Worm (Caenorhabditis elegans) whole organism, L2 larva: Measurements from ENCODE around the gene F38C2.4.

Experiments used
- F13H6.1 ChIP-seq: sonication (generic microtip); optimal IDR thresholded peaks from 2 replicates; lab custom pipeline; 2016; ENCODE audit warnings: missing genetic modification characterization, missing compliant biosample characterization
- Y55F3AM.14 ChIP-seq: fragments of 200-800 bp; sonication (Bioruptor generic); optimal IDR thresholded peaks from 2 replicates; lab custom pipeline; 2018; ENCODE audit warnings: mild to moderate bottlenecking, missing genetic modification characterization, missing compliant biosample characterization
- ZK546.5 ChIP-seq: sonication (generic microtip); optimal IDR thresholded peaks from 2 replicates; lab custom pipeline; 2017; ENCODE audit warnings: missing biosample characterization, missing genetic modification characterization
- alr-1 ChIP-seq: fragments of 150-350 bp; optimal IDR thresholded peaks from 2 replicates; lab custom pipeline; 2014; ENCODE audit warnings: missing biosample characterization, missing genetic modification characterization
- aly-2 ChIP-seq: fragments of 150-350 bp; optimal IDR thresholded peaks from 2 replicates; lab custom pipeline; 2014; ENCODE audit warnings: missing biosample characterization, missing genetic modification characterization
- blmp-1 ChIP-seq: sonication (generic microtip); optimal IDR thresholded peaks from 2 replicates; lab custom pipeline; 2017; ENCODE audit warnings: missing genetic modification characterization, mild to moderate bottlenecking, missing compliant biosample characterization, antibody characterized with exemption, moderate library complexity; ENCODE audit not compliant: insufficient read depth
- ceh-16 ChIP-seq: fragments of 150-350 bp; optimal IDR thresholded peaks from 2 replicates; lab custom pipeline; 2014; ENCODE audit warnings: missing biosample characterization, missing genetic modification characterization
- ceh-82 ChIP-seq: fragments of 150-350 bp; optimal IDR thresholded peaks from 2 replicates; lab custom pipeline; 2014; ENCODE audit warnings: missing biosample characterization, missing genetic modification characterization
- dmd-4 ChIP-seq: sonication (generic microtip); optimal IDR thresholded peaks from 2 replicates; lab custom pipeline; 2017; ENCODE audit warnings: missing biosample characterization, missing genetic modification characterization
- gmeb-1 ChIP-seq: fragments of 150-350 bp; optimal IDR thresholded peaks from 2 replicates; lab custom pipeline; 2014; ENCODE audit warnings: missing biosample characterization, missing genetic modification characterization
- lin-11 ChIP-seq: fragments of 150-350 bp; sonication (generic microtip); optimal IDR thresholded peaks from 2 replicates; lab custom pipeline; 2014; ENCODE audit warnings: missing biosample characterization, missing genetic modification characterization, inconsistent platforms, mixed read lengths
- lin-39 ChIP-seq: fragments of 150-350 bp; optimal IDR thresholded peaks from 2 replicates; lab custom pipeline; 2014; ENCODE audit warnings: missing biosample characterization, missing genetic modification reagents, missing genetic modification characterization
- lsy-2 ChIP-seq, 2 experiments: fragments of 150-350 bp in 1 of 2; sonication (generic microtip) in 1 of 2; optimal IDR thresholded peaks; 2 replicates each; lab custom pipeline; 2014 to 2017; ENCODE audit warnings: missing biosample characterization in 2 of 2, missing genetic modification characterization in 2 of 2
- mab-5 ChIP-seq: fragments of 150-350 bp; optimal IDR thresholded peaks from 2 replicates; lab custom pipeline; 2014; ENCODE audit warnings: missing biosample characterization, missing genetic modification characterization
- mbf-1 ChIP-seq: sonication (generic microtip); optimal IDR thresholded peaks from 2 replicates; lab custom pipeline; 2017; ENCODE audit warnings: missing biosample characterization, missing genetic modification characterization
- mdl-1 ChIP-seq, 2 experiments: fragments of 150-350 bp in 1 of 2; sonication (generic microtip) in 1 of 2; optimal IDR thresholded peaks; 2 replicates each; lab custom pipeline; 2017; ENCODE audit warnings: missing biosample characterization in 2 of 2, missing genetic modification characterization in 2 of 2
- nhr-10 ChIP-seq: sonication (generic microtip); optimal IDR thresholded peaks from 2 replicates; lab custom pipeline; 2017; ENCODE audit warnings: missing biosample characterization, missing genetic modification characterization
- nhr-11 ChIP-seq: fragments of 150-350 bp; optimal IDR thresholded peaks from 2 replicates; lab custom pipeline; 2014; ENCODE audit warnings: missing biosample characterization, missing genetic modification characterization
- nhr-12 ChIP-seq: fragments of 150-350 bp; optimal IDR thresholded peaks from 2 replicates; lab custom pipeline; 2014; ENCODE audit warnings: missing biosample characterization, missing genetic modification characterization
- nhr-129 ChIP-seq: fragments of 150-350 bp; optimal IDR thresholded peaks from 2 replicates; lab custom pipeline; 2014; ENCODE audit warnings: missing biosample characterization, missing genetic modification characterization
- nhr-21 ChIP-seq: fragments of 150-350 bp; optimal IDR thresholded peaks from 2 replicates; lab custom pipeline; 2014; ENCODE audit warnings: missing biosample characterization, missing genetic modification characterization
- nhr-23 ChIP-seq: fragments of 150-350 bp; optimal IDR thresholded peaks from 2 replicates; lab custom pipeline; 2014; ENCODE audit warnings: missing biosample characterization, missing genetic modification reagents, missing genetic modification characterization
- nhr-25 ChIP-seq: fragments of 150-350 bp; sonication (generic microtip); optimal IDR thresholded peaks from 3 replicates; lab custom pipeline; 2014; ENCODE audit warnings: missing biosample characterization, missing genetic modification characterization
- nhr-6 ChIP-seq: fragments of 150-350 bp; optimal IDR thresholded peaks from 2 replicates; lab custom pipeline; 2014; ENCODE audit warnings: missing biosample characterization, missing genetic modification characterization
- peb-1 ChIP-seq: fragments of 150-350 bp; optimal IDR thresholded peaks from 2 replicates; lab custom pipeline; 2014; ENCODE audit warnings: missing biosample characterization, missing genetic modification characterization
- sem-4 ChIP-seq: fragments of 150-350 bp; optimal IDR thresholded peaks from 2 replicates; lab custom pipeline; 2014; ENCODE audit warnings: missing biosample characterization, missing genetic modification reagents, missing genetic modification characterization
- skn-1 ChIP-seq: sonication (generic microtip); optimal IDR thresholded peaks from 2 replicates; lab custom pipeline; 2017; ENCODE audit warnings: missing biosample characterization, missing genetic modification characterization
- sma-3 ChIP-seq: sonication (generic microtip); optimal IDR thresholded peaks from 2 replicates; lab custom pipeline; 2016; ENCODE audit warnings: missing genetic modification reagents, missing genetic modification characterization, missing compliant biosample characterization
- sma-9 ChIP-seq, 2 experiments: fragments of 150-350 bp in 1 of 2; sonication (generic microtip) in 1 of 2; optimal IDR thresholded peaks; 2 replicates each; lab custom pipeline; 2014 to 2016; ENCODE audit warnings: missing genetic modification characterization in 2 of 2, mild to moderate bottlenecking in 1 of 2, missing biosample characterization in 1 of 2, missing compliant biosample characterization in 1 of 2, missing genetic modification reagents in 1 of 2, moderate library complexity in 1 of 2
- unc-55 ChIP-seq: fragments of 150-350 bp; sonication (generic microtip); optimal IDR thresholded peaks from 3 replicates; lab custom pipeline; 2014; ENCODE audit warnings: missing biosample characterization, missing genetic modification reagents, missing genetic modification characterization
- unc-62 ChIP-seq: fragments of 150-350 bp; optimal IDR thresholded peaks from 2 replicates; lab custom pipeline; 2014; ENCODE audit warnings: missing biosample characterization, missing genetic modification reagents, missing genetic modification characterization
- ztf-1 ChIP-seq: fragments of 200-800 bp; sonication (Bioruptor generic); conservative IDR thresholded peaks from 2 replicates; pipeline ENCODE4 v1.3.6; 2022; ENCODE audit warnings: missing genetic modification characterization, missing compliant biosample characterization
- ztf-4 ChIP-seq: fragments of 150-350 bp; optimal IDR thresholded peaks from 2 replicates; lab custom pipeline; 2014; ENCODE audit warnings: missing biosample characterization, missing genetic modification characterization

Gene F38C2.4

DNA sequence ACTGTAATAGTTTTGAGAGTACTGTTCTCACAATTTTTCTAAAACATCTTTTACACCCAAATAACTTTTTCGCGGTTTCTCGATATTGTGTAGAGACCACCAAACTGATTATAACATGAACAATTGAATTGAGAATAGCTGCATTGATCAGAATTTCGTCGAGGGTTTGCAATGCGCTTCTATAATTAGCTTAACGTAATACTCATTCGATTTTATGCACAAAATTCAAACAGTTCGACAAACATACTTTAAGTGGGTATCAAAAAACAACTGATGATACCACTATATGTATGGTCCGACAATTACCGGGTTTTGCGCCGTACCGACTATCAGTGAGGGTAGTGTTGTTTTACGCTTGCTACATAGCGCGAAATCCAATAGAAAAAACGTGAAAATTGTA lies 34.2 kb upstream of the F38C2.4 start:
- TF ChIP-seq Y55F3AM.14 (GFP tag; lab: Kevin White, UChicago): no peak
- TF ChIP-seq lin-11 (tag; lab: Kevin White, UChicago): no peak
- no peak for TF ChIP-seq nhr-6
- TF ChIP-seq nhr-12 (tag; lab: Kevin White, UChicago): no peak
- no peak for TF ChIP-seq gmeb-1
- no peak for TF ChIP-seq sma-9 (GFP tag; optimal IDR thresholded peaks at IDR 0.05; lab: Kevin White, UChicago)
- no peak for TF ChIP-seq sma-9 (tag; optimal IDR thresholded peaks at IDR 0.05; lab: Kevin White, UChicago)
- TF ChIP-seq ceh-82 (tag; lab: Kevin White, UChicago): no peak
- TF ChIP-seq nhr-21 (tag; lab: Kevin White, UChicago): no peak
- TF ChIP-seq dmd-4: no peak

DNA sequence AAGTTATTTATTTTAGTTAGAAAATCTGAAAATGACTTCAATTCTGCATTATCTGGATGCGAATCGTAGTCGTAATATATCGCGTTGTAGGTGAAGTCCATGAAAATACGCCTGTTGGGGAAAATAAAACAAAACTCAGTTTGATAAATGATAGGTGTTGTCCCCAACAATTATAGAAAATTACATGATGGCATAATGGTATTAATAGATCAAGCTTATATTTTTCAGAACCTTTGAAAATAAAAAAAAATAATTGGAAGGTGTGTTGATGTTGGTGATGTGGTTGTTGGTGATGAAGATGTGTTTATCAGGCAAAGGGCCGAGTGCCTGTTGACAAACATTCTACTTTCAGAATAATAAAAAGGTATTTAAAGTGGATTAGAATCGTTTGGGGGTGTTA lies 32.5 kb upstream of the F38C2.4 start, which contains the start of gene srw-61:
Gene srw-61 (minus strand): TSS at position 101 of the 400 bp plus-strand sequence.
- TF ChIP-seq nhr-10 (tag; lab: Kevin White, UChicago) (no peak), unc-62 (GFP tag; lab: Kevin White, UChicago) (no peak), nhr-25 (tag; lab: Kevin White, UChicago) (no peak), ztf-1 (GFP tag; lab: Robert Waterston, UW) (no peak), blmp-1 (tag; lab: Kevin White, UChicago) (no peak), ZK546.5 (no peak), nhr-11 (tag; lab: Kevin White, UChicago) (no peak), lin-39 (tag; lab: Kevin White, UChicago) (no peak), nhr-21 (tag; lab: Kevin White, UChicago) (no peak), nhr-129 (no peak), ztf-4 (tag; lab: Kevin White, UChicago) (no peak)

DNA sequence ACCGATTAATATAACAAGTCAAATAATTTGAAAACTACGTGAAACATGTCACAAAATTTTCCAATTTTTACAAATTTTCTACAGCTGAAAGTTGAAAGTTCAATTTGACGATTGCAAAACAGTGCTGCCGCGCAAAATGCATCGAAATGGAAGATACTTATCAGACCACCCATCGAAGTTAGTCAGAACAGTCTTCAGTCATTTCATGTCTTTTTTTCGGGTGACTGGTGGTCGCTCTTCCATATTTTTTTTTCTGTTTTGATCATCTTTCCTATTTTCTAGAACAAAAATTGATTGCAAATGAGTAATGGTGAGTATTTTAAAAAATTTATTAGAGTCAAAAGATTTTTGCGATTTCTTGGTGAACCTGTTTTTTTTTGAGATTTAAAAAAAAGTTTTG lies 23.9 kb upstream of the F38C2.4 start, which contains the start of gene F38C2.1:
Gene F38C2.1 (plus strand): TSS at position 301 of the 400 bp plus-strand sequence.
- no peak for TF ChIP-seq nhr-12 (tag; lab: Kevin White, UChicago)
- no peak for TF ChIP-seq unc-55 (GFP tag; lab: Kevin White, UChicago)
- TF ChIP-seq sem-4: no peak
- no peak for TF ChIP-seq mdl-1 (tag; optimal IDR thresholded peaks at IDR 0.05; lab: Kevin White, UChicago)
- TF ChIP-seq lin-11 (tag; lab: Kevin White, UChicago): no peak

ce11 chrIV:16254464-16254863 lies 16.6 kb upstream of the F38C2.4 start, which contains the start of gene hlh-17:
Gene hlh-17 (plus strand): TSS chrIV:16254764.
- TF ChIP-seq sma-3 (GFP tag; lab: Kevin White, UChicago) (no peak), aly-2 (tag; lab: Kevin White, UChicago) (no peak), nhr-129 (no peak), mab-5 (tag; lab: Kevin White, UChicago) (no peak)

DNA sequence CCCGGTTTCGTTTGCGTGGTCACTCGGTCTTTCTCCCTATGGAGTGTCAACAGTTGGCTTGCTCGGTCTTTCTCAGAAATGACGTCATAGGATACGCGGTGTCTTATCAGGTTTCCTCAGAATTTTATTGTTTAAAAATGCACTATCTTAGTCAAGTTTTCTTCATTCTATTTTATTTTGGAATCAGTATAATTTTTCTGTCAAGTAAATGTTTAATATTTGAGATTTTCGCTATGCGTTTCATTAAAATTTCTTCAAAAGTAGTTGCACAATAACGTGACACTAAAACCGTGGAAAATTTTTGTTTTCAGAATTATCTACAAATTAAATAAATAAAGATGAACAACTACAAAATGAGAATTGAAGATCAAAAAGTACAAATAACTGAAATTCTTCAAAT lies 13.7 kb upstream of the F38C2.4 start, which contains the start of gene hlh-31:
Gene hlh-31 (plus strand): TSS at position 301 of the 400 bp plus-strand sequence.
- no peak for TF ChIP-seq mbf-1
- no peak for TF ChIP-seq ceh-82 (tag; lab: Kevin White, UChicago)
- TF ChIP-seq unc-55 (GFP tag; lab: Kevin White, UChicago): peak; percentile 6
- no peak for TF ChIP-seq F13H6.1
- no peak for TF ChIP-seq ceh-16 (tag; lab: Kevin White, UChicago)
- no peak for TF ChIP-seq sma-3 (GFP tag; lab: Kevin White, UChicago)
- TF ChIP-seq nhr-23 (tag; lab: Kevin White, UChicago): no peak
- TF ChIP-seq skn-1 (tag; lab: Kevin White, UChicago): no peak
- no peak for TF ChIP-seq dmd-4
- TF ChIP-seq, all 48 proteins: peak for 1

DNA sequence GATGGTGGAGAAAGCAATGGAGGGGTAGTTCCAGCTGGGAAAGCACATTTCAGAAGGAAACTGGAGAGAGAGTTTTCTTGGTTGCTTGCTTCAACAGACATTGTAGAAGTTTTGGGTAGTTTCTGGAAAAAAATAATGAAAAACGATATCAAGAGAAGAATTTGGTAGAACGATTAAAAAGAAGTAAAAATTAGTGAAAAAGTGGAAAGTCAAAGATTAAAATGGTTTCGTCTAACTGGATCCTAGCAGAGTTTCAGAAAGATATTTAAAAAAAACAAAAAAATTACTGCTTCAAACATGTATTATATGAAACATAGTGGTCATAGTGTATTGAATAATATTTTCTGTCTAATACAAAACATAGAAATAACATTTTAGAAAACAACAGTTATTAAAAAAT lies 6.2 kb downstream of the F38C2.4 start, which contains the start of gene F38C2.7:
Gene F38C2.7 (minus strand): TSS at position 101 of the 400 bp plus-strand sequence.
- no peak for TF ChIP-seq nhr-21 (tag; lab: Kevin White, UChicago)
- TF ChIP-seq gmeb-1: no peak
- no peak for TF ChIP-seq peb-1
- no peak for TF ChIP-seq alr-1 (tag; lab: Kevin White, UChicago)
- no peak for TF ChIP-seq lsy-2 (tag; optimal IDR thresholded peaks at IDR 0.05; lab: Kevin White, UChicago)
